Worm (Caenorhabditis elegans): Measurements from ENCODE around the gene arl-3.

Gene arl-3

ce11 chrII:14578013-14578412, 28.3 kb upstream of the arl-3 start, which contains the start of gene nspb-7:
TSS of gene nspb-7 (plus strand) at chrII:14578313.
- no peak for TF ChIP-seq R02D3.7 (tag; optimal IDR thresholded peaks at IDR 0.05)
- no peak for TF ChIP-seq nhr-77 (tag; optimal IDR thresholded peaks at IDR 0.05)

- TF ChIP-seq pha-4 (tag; optimal IDR thresholded peaks at IDR 0.05), result no peak
- no peak for TF ChIP-seq elt-1 (tag; optimal IDR thresholded peaks at IDR 0.05)
- TF ChIP-seq aly-2 (tag; optimal IDR thresholded peaks at IDR 0.05), result no peak
- TF ChIP-seq nhr-237 (tag; optimal IDR thresholded peaks at IDR 0.05), result no peak
- no peak for TF ChIP-seq nhr-28 (tag; optimal IDR thresholded peaks at IDR 0.05)
- no peak for TF ChIP-seq nhr-11 (tag; optimal IDR thresholded peaks at IDR 0.05)
- TF ChIP-seq egl-27 (tag; optimal IDR thresholded peaks at IDR 0.05), result no peak
- no peak for TF ChIP-seq daf-12 (tag; optimal IDR thresholded peaks at IDR 0.05)
- no peak for TF ChIP-seq ceh-9 (tag; optimal IDR thresholded peaks at IDR 0.05)
- no peak for TF ChIP-seq ceh-82 (tag; optimal IDR thresholded peaks at IDR 0.05)
- TF ChIP-seq ceh-16 (tag; optimal IDR thresholded peaks at IDR 0.05), result no peak
These were observed 27.6 kb upstream of the arl-3 start, which contains the start of gene C01G12.9 for ce11 chrII:14578716-14579115. TSS of gene C01G12.9 (plus strand) at chrII:14579016.

- TF ChIP-seq unc-39 (tag; optimal IDR thresholded peaks at IDR 0.05), result no peak
- no peak for TF ChIP-seq nhr-43 (tag; optimal IDR thresholded peaks at IDR 0.05; ENCODE audit: poor library complexity, severe bottlenecking)
- no peak for TF ChIP-seq elt-2 (tag; optimal IDR thresholded peaks at IDR 0.05)
- TF ChIP-seq elt-1 (tag; optimal IDR thresholded peaks at IDR 0.05), result no peak
- TF ChIP-seq fos-1 (tag; optimal IDR thresholded peaks at IDR 0.05), result no peak
- no peak for TF ChIP-seq elt-3 (tag; optimal IDR thresholded peaks at IDR 0.05)
- no peak for TF ChIP-seq ceh-28 (tag; optimal IDR thresholded peaks at IDR 0.05)
- no peak for TF ChIP-seq lin-39 (tag; optimal IDR thresholded peaks at IDR 0.05)
- no peak for TF ChIP-seq nhr-23 (tag; optimal IDR thresholded peaks at IDR 0.05)
- TF ChIP-seq ZK546.5 (tag; optimal IDR thresholded peaks at IDR 0.05), result no peak
- TF ChIP-seq eor-1 (tag; optimal IDR thresholded peaks at IDR 0.05), result no peak
- TF ChIP-seq snpc-4 (tag; optimal IDR thresholded peaks at IDR 0.05), result no peak
- no peak for TF ChIP-seq nhr-12 (tag; optimal IDR thresholded peaks at IDR 0.05)
- TF ChIP-seq nhr-25 (tag; optimal IDR thresholded peaks at IDR 0.05), result no peak
- TF ChIP-seq nhr-67 (tag; optimal IDR thresholded peaks at IDR 0.05), result no peak
- TF ChIP-seq nhr-28 (tag; optimal IDR thresholded peaks at IDR 0.05), result no peak
- no peak for TF ChIP-seq ama-1 (optimal IDR thresholded peaks at IDR 0.05)
- TF ChIP-seq jun-1 (tag; optimal IDR thresholded peaks at IDR 0.05), result no peak
- TF ChIP-seq fkh-2 (tag; optimal IDR thresholded peaks at IDR 0.05), result no peak
These were observed 25.7 kb upstream of the arl-3 start, which contains the start of the genes nspb-8 and nspb-9 for ce11 chrII:14580549-14580948. TSS of gene nspb-8 (minus strand) at chrII:14580649. TSS of gene nspb-9 (plus strand) at chrII:14580859.

- no peak for TF ChIP-seq nhr-11 (tag; optimal IDR thresholded peaks at IDR 0.05)
- TF ChIP-seq lin-39 (tag; optimal IDR thresholded peaks at IDR 0.05), result no peak
- no peak for TF ChIP-seq ama-1 (optimal IDR thresholded peaks at IDR 0.05)
- TF ChIP-seq nhr-77 (tag; optimal IDR thresholded peaks at IDR 0.05), result no peak
- TF ChIP-seq pha-4 (tag; optimal IDR thresholded peaks at IDR 0.05), result no peak
- no peak for TF ChIP-seq fos-1 (tag; optimal IDR thresholded peaks at IDR 0.05)
- no peak for TF ChIP-seq fkh-10 (GFP tag; optimal IDR thresholded peaks at IDR 0.05)
- TF ChIP-seq aly-2 (tag; optimal IDR thresholded peaks at IDR 0.05), result no peak
- TF ChIP-seq daf-12 (tag; optimal IDR thresholded peaks at IDR 0.05), result no peak
These were observed 24.1 kb upstream of the arl-3 start, which contains the start of gene C01G12.3 for ce11 chrII:14582206-14582605. TSS of gene C01G12.3 (minus strand) at chrII:14582306.

ce11 chrII:14587407-14587806, 18.9 kb upstream of the arl-3 start, which contains the start of gene C01G12.5:
TSS of gene C01G12.5 (minus strand) at chrII:14587507.
- TF ChIP-seq daf-12 (tag; optimal IDR thresholded peaks at IDR 0.05) (no peak), nhr-28 (tag; optimal IDR thresholded peaks at IDR 0.05) (no peak), nhr-23 (tag; optimal IDR thresholded peaks at IDR 0.05) (no peak), nhr-76 (tag; optimal IDR thresholded peaks at IDR 0.05) (no peak), unc-39 (tag; optimal IDR thresholded peaks at IDR 0.05) (no peak), elt-1 (tag; optimal IDR thresholded peaks at IDR 0.05) (no peak), nhr-25 (tag; optimal IDR thresholded peaks at IDR 0.05) (no peak), nhr-12 (tag; optimal IDR thresholded peaks at IDR 0.05) (no peak), nhr-237 (tag; optimal IDR thresholded peaks at IDR 0.05) (no peak), R02D3.7 (tag; optimal IDR thresholded peaks at IDR 0.05) (no peak), mml-1 (tag; optimal IDR thresholded peaks at IDR 0.05) (no peak)
